Fruit fly (Drosophila melanogaster) whole organism, embryonic: ENCODE results near the gene Fbxl7.
A peak's percentile ranks its signal among the peaks of the same experiment; 100 is the strongest.

ENCODE experiments used
- Asciz ChIP-seq: fragments of 200-800 bp; sonication (Bioruptor generic); optimal IDR thresholded peaks from 2 replicates; lab custom pipeline; 2017; ENCODE audit warnings: missing biosample characterization, mild to moderate bottlenecking, missing genetic modification characterization, missing genetic modification reagents
- CG12659 ChIP-seq: fragments of 200-800 bp; sonication (Bioruptor generic); optimal IDR thresholded peaks from 3 replicates; lab custom pipeline; 2017; ENCODE audit warnings: mild to moderate bottlenecking, missing biosample characterization, missing genetic modification reagents, missing genetic modification characterization
- CG12769 ChIP-seq: fragments of 200-800 bp; sonication (Bioruptor generic); optimal IDR thresholded peaks from 2 replicates; lab custom pipeline; 2019; ENCODE audit warnings: missing biosample characterization, mild to moderate bottlenecking, missing genetic modification characterization, moderate library complexity
- CG13775 ChIP-seq: fragments of 200-800 bp; sonication (Bioruptor generic); optimal IDR thresholded peaks from 3 replicates; lab custom pipeline; 2017; ENCODE audit warnings: missing biosample characterization, mild to moderate bottlenecking, missing genetic modification characterization
- CG1529 ChIP-seq: fragments of 200-800 bp; sonication (Bioruptor generic); optimal IDR thresholded peaks from 3 replicates; lab custom pipeline; 2018; ENCODE audit warnings: missing biosample characterization, missing genetic modification characterization
- CG1603 ChIP-seq: fragments of 200-800 bp; sonication (Bioruptor generic); optimal IDR thresholded peaks from 2 replicates; lab custom pipeline; 2019; ENCODE audit warnings: missing biosample characterization, mild to moderate bottlenecking, missing genetic modification characterization, moderate library complexity
- CG16863 ChIP-seq: fragments of 200-800 bp; sonication (Bioruptor generic); optimal IDR thresholded peaks from 3 replicates; lab custom pipeline; 2016; ENCODE audit warnings: missing biosample characterization, missing genetic modification characterization
- CG18011 ChIP-seq: fragments of 200-800 bp; sonication (Bioruptor generic); optimal IDR thresholded peaks from 2 replicates; lab custom pipeline; 2017; ENCODE audit warnings: missing biosample characterization, missing genetic modification characterization, mild to moderate bottlenecking, moderate library complexity, missing genotype
- CG2129 ChIP-seq: fragments of 200-800 bp; sonication (Bioruptor generic); IDR thresholded peaks from 2 replicates; pipeline ENCODE4 v1.3.6; 2022; ENCODE audit warnings: missing biosample characterization, missing genetic modification characterization; ENCODE audit not compliant: partially characterized antibody
- CG34376 ChIP-seq: fragments of 200-800 bp; sonication (Bioruptor generic); optimal IDR thresholded peaks from 2 replicates; lab custom pipeline; 2018; ENCODE audit warnings: missing biosample characterization, mild to moderate bottlenecking, missing genetic modification characterization
- CG3847 ChIP-seq: fragments of 200-800 bp; sonication (Bioruptor generic); IDR thresholded peaks from 2 replicates; pipeline ENCODE4 v1.3.6; 2022; ENCODE audit warnings: missing biosample characterization, missing genetic modification characterization
- CG6175 ChIP-seq: fragments of 200-800 bp; sonication (Bioruptor generic); IDR thresholded peaks from 3 replicates; pipeline ENCODE4 v1.3.6; 2022; ENCODE audit warnings: missing biosample characterization, missing genetic modification characterization
- CG6813 ChIP-seq: fragments of 200-800 bp; sonication (Bioruptor generic); optimal IDR thresholded peaks from 2 replicates; lab custom pipeline; 2017; ENCODE audit warnings: missing biosample characterization, missing genetic modification characterization, mild to moderate bottlenecking, moderate library complexity, missing genetic modification reagents
- CG7271 ChIP-seq: fragments of 200-800 bp; sonication (Bioruptor generic); optimal IDR thresholded peaks from 2 replicates; lab custom pipeline; 2018; ENCODE audit warnings: missing biosample characterization, mild to moderate bottlenecking, missing genetic modification characterization, moderate library complexity
- CG7839 ChIP-seq: fragments of 200-800 bp; sonication (Bioruptor generic); optimal IDR thresholded peaks from 3 replicates; lab custom pipeline; 2018; ENCODE audit warnings: missing biosample characterization, mild to moderate bottlenecking, missing genetic modification characterization, moderate library complexity
- CG8388 ChIP-seq: fragments of 200-800 bp; sonication (Bioruptor generic); optimal IDR thresholded peaks from 2 replicates; lab custom pipeline; 2019; ENCODE audit warnings: missing biosample characterization, mild to moderate bottlenecking, missing genetic modification characterization, moderate library complexity
- CG9609 ChIP-seq: fragments of 200-800 bp; sonication (Bioruptor generic); optimal IDR thresholded peaks from 3 replicates; lab custom pipeline; 2016; ENCODE audit warnings: missing biosample characterization, missing genetic modification characterization
- CkIIα-i1 ChIP-seq: fragments of 200-800 bp; sonication (Bioruptor generic); IDR thresholded peaks from 2 replicates; pipeline ENCODE4 v1.3.6; 2022; ENCODE audit warnings: missing biosample characterization, missing genetic modification characterization
- Dbx ChIP-seq: fragments of 200-800 bp; sonication (Bioruptor generic); IDR thresholded peaks from 3 replicates; pipeline ENCODE4 v1.3.6; 2022; ENCODE audit warnings: missing biosample characterization, missing genetic modification characterization
- Dp ChIP-seq: fragments of 200-800 bp; sonication (Bioruptor generic); optimal IDR thresholded peaks from 2 replicates; lab custom pipeline; 2018; ENCODE audit warnings: missing biosample characterization, mild to moderate bottlenecking, missing genetic modification characterization, moderate library complexity
- H2.0 ChIP-seq: fragments of 200-800 bp; sonication (Bioruptor generic); IDR thresholded peaks from 2 replicates; pipeline ENCODE4 v1.3.6; 2022; ENCODE audit warnings: missing biosample characterization, missing genetic modification characterization
- HLH54F ChIP-seq: fragments of 200-800 bp; sonication (Bioruptor generic); optimal IDR thresholded peaks from 3 replicates; lab custom pipeline; 2016; ENCODE audit warnings: missing biosample characterization, missing genetic modification characterization
- Lhr ChIP-seq: fragments of 200-800 bp; sonication (Bioruptor generic); optimal IDR thresholded peaks from 3 replicates; lab custom pipeline; 2017; ENCODE audit warnings: mild to moderate bottlenecking, missing biosample characterization, missing genetic modification reagents, missing genetic modification characterization
- Mrtf ChIP-seq: fragments of 200-800 bp; sonication (Bioruptor generic); IDR thresholded peaks from 3 replicates; pipeline ENCODE4 v1.3.6; 2022; ENCODE audit warnings: missing biosample characterization, missing genetic modification characterization
- NC2α ChIP-seq: fragments of 200-800 bp; sonication (Bioruptor generic); optimal IDR thresholded peaks from 2 replicates; lab custom pipeline; 2016; ENCODE audit warnings: missing biosample characterization, missing genetic modification characterization
- PHDP ChIP-seq: fragments of 200-800 bp; sonication (Bioruptor generic); optimal IDR thresholded peaks from 3 replicates; lab custom pipeline; 2018; ENCODE audit warnings: missing biosample characterization, mild to moderate bottlenecking, missing genetic modification characterization, moderate library complexity
- Sin3A ChIP-seq: fragments of >200 bp; optimal IDR thresholded peaks from 2 replicates; lab custom pipeline; 2018
- Ssrp ChIP-seq: fragments of 200-800 bp; sonication (Bioruptor generic); optimal IDR thresholded peaks from 2 replicates; lab custom pipeline; 2018; ENCODE audit warnings: missing biosample characterization, mild to moderate bottlenecking, missing genetic modification characterization, moderate library complexity
- Vsx1 ChIP-seq: fragments of 200-800 bp; sonication (Bioruptor generic); optimal IDR thresholded peaks from 2 replicates; lab custom pipeline; 2017; ENCODE audit warnings: missing biosample characterization, mild to moderate bottlenecking, missing genetic modification characterization, missing genetic modification reagents
- bbx ChIP-seq: fragments of 200-800 bp; sonication (Bioruptor generic); IDR thresholded peaks from 2 replicates; pipeline ENCODE4 v1.3.6; 2022; ENCODE audit warnings: missing biosample characterization, missing genetic modification characterization; ENCODE audit not compliant: partially characterized antibody
- caup ChIP-seq: fragments of 200-800 bp; sonication (Bioruptor generic); optimal IDR thresholded peaks from 3 replicates; lab custom pipeline; 2017; ENCODE audit warnings: missing biosample characterization, mild to moderate bottlenecking, missing genetic modification characterization, moderate library complexity; ENCODE audit not compliant: severe bottlenecking
- crc ChIP-seq: fragments of 200-800 bp; sonication (Bioruptor generic); optimal IDR thresholded peaks from 2 replicates; lab custom pipeline; 2016; ENCODE audit warnings: missing biosample characterization, missing genetic modification characterization
- dan ChIP-seq: fragments of 200-800 bp; sonication (Bioruptor generic); IDR thresholded peaks from 2 replicates; pipeline ENCODE4 v1.3.6; 2022; ENCODE audit warnings: missing biosample characterization, missing genetic modification characterization
- danr ChIP-seq: fragments of 200-800 bp; sonication (Bioruptor generic); IDR thresholded peaks from 2 replicates; pipeline ENCODE4 v1.3.6; 2022; ENCODE audit warnings: missing biosample characterization, missing genetic modification characterization
- dimm ChIP-seq: fragments of 200-800 bp; sonication (Bioruptor generic); IDR thresholded peaks from 2 replicates; pipeline ENCODE4 v1.3.6; 2022; ENCODE audit warnings: missing biosample characterization, missing genetic modification characterization
- dpn ChIP-seq, 2 experiments: fragments of 200-800 bp; sonication (Bioruptor generic); optimal IDR thresholded peaks; 3 replicates each; lab custom pipeline; 2016; ENCODE audit warnings: missing biosample characterization in 2 of 2, missing genetic modification characterization in 2 of 2
- eyg ChIP-seq: fragments of 200-800 bp; sonication (Bioruptor generic); optimal IDR thresholded peaks from 3 replicates; lab custom pipeline; 2016; ENCODE audit warnings: missing biosample characterization, missing genetic modification characterization
- fd3F ChIP-seq: fragments of 200-800 bp; sonication (Bioruptor generic); optimal IDR thresholded peaks from 2 replicates; lab custom pipeline; 2018; ENCODE audit warnings: missing biosample characterization, mild to moderate bottlenecking, missing genetic modification characterization, moderate library complexity
- fru ChIP-seq: fragments of >200 bp; optimal IDR thresholded peaks from 2 replicates; lab custom pipeline; 2017
- gfzf ChIP-seq: fragments of 200-800 bp; sonication (Bioruptor generic); optimal IDR thresholded peaks from 2 replicates; lab custom pipeline; 2016; ENCODE audit warnings: missing biosample characterization, mild to moderate bottlenecking, missing genetic modification characterization, moderate library complexity
- grn ChIP-seq: fragments of 200-800 bp; sonication (Bioruptor generic); optimal IDR thresholded peaks from 3 replicates; lab custom pipeline; 2017; ENCODE audit warnings: missing biosample characterization, missing genetic modification characterization
- insv ChIP-seq, 2 experiments: fragments of 200-800 bp; sonication (Bioruptor generic); optimal IDR thresholded peaks; 3 replicates each; lab custom pipeline; 2016 to 2018; ENCODE audit warnings: missing biosample characterization in 2 of 2, missing genetic modification characterization in 2 of 2
- kay ChIP-seq: fragments of 200-800 bp; sonication (Bioruptor generic); optimal IDR thresholded peaks from 2 replicates; lab custom pipeline; 2016; ENCODE audit warnings: missing biosample characterization, missing genetic modification characterization
- lmd ChIP-seq: fragments of 200-800 bp; sonication (Bioruptor generic); IDR thresholded peaks from 2 replicates; pipeline ENCODE4 v1.3.6; 2022; ENCODE audit warnings: missing biosample characterization, missing genetic modification characterization
- mirr ChIP-seq: fragments of 200-800 bp; sonication (Bioruptor generic); optimal IDR thresholded peaks from 3 replicates; lab custom pipeline; 2018; ENCODE audit warnings: missing biosample characterization, mild to moderate bottlenecking, missing genetic modification characterization
- nom ChIP-seq: fragments of 200-800 bp; sonication (Bioruptor generic); optimal IDR thresholded peaks from 2 replicates; lab custom pipeline; 2017; ENCODE audit warnings: missing biosample characterization, missing genetic modification characterization, mild to moderate bottlenecking, moderate library complexity, missing genetic modification reagents
- pan ChIP-seq, 4 experiments: fragments of >200 bp in 3 of 4; fragments of 200-800 bp in 1 of 4; sonication (Bioruptor generic) in 1 of 4; optimal IDR thresholded peaks in 3 of 4; IDR thresholded peaks in 1 of 4; 2 replicates each; pipeline versions ENCODE4 v1.3.6 to Lab custom; 2017 to 2022; ENCODE audit warnings: missing biosample characterization in 2 of 4, missing genetic modification characterization in 2 of 4, mixed read lengths in 1 of 4
- pum ChIP-seq: fragments of 200-800 bp; sonication (Bioruptor generic); optimal IDR thresholded peaks from 2 replicates; lab custom pipeline; 2016; ENCODE audit warnings: missing biosample characterization, missing genetic modification characterization
- slbo ChIP-seq: fragments of 200-800 bp; sonication (Bioruptor generic); IDR thresholded peaks from 2 replicates; pipeline ENCODE4 v1.3.6; 2022; ENCODE audit warnings: missing biosample characterization, missing genetic modification characterization
- sug ChIP-seq: fragments of 200-800 bp; optimal IDR thresholded peaks from 2 replicates; lab custom pipeline; 2019; ENCODE audit warnings: missing biosample characterization, mild to moderate bottlenecking, missing genetic modification characterization, moderate library complexity

Fbxl7 gene

dm6 chr3R:15933609-15934232 is 13.0 kb downstream of the Fbxl7 start, which contains the start of the genes CG5478 and blp (continued):
- no peak for TF ChIP-seq Dbx (GFP tag; lab: Robert Waterston, UW)
- TF ChIP-seq CG18011 (GFP tag; lab: Kevin White, UChicago) = no peak
- no peak for TF ChIP-seq CG9609
- TF ChIP-seq danr = no peak
- no peak for TF ChIP-seq CG7271 (tag; lab: Kevin White, UChicago)
- TF ChIP-seq sug = peak; percentile 14
- no peak for TF ChIP-seq CG8388
- TF ChIP-seq dimm (GFP tag; lab: Robert Waterston, UW) = no peak
- TF ChIP-seq Sin3A (lab: Kevin White, UChicago) = no peak
- TF ChIP-seq CG1529 = no peak
- no peak for TF ChIP-seq gfzf (GFP tag; lab: Kevin White, UChicago)
- TF ChIP-seq lmd (GFP tag; lab: Robert Waterston, UW) = no peak
- peak; percentile 31 for TF ChIP-seq CG1603 (tag; lab: Kevin White, UChicago)
- TF ChIP-seq CG6175 = no peak
- TF ChIP-seq fd3F (GFP tag; lab: Kevin White, UChicago) = no peak
- no peak for TF ChIP-seq CG6813 (GFP tag; lab: Kevin White, UChicago)
- no peak for TF ChIP-seq Asciz (GFP tag; lab: Kevin White, UChicago)
- TF ChIP-seq pan (optimal IDR thresholded peaks at IDR 0.05; lab: Kevin White, UChicago) = no peak
- TF ChIP-seq pan (GFP tag; optimal IDR thresholded peaks at IDR 0.05 in 1 of 2, IDR thresholded peaks at IDR 0.05 in 1 of 2) = no peak
- no peak for TF ChIP-seq fru
- no peak for TF ChIP-seq caup (GFP tag; lab: Kevin White, UChicago)
- TF ChIP-seq CG12769 (tag; lab: Kevin White, UChicago) = peak; percentile 19
- no peak for TF ChIP-seq dpn (GFP tag; optimal IDR thresholded peaks at IDR 0.05; lab: Kevin White, UChicago)
- TF ChIP-seq Mrtf = no peak
- TF ChIP-seq CG3847 = no peak
- no peak for TF ChIP-seq mirr
- no peak for TF ChIP-seq NC2α (GFP tag; lab: Kevin White, UChicago)
- no peak for TF ChIP-seq CG7839 (tag; lab: Kevin White, UChicago)
- no peak for TF ChIP-seq CG13775 (GFP tag; lab: Kevin White, UChicago)
- TF ChIP-seq dan (GFP tag; lab: Robert Waterston, UW) = no peak
- TF ChIP-seq CG2129 = peak; percentile 69
- no peak for TF ChIP-seq Ssrp (tag; lab: Kevin White, UChicago)
- peak; percentile 7 for TF ChIP-seq PHDP (tag; lab: Kevin White, UChicago)
- no peak for TF ChIP-seq CG34376 (GFP tag; lab: Kevin White, UChicago)
- peak; percentile 92 for TF ChIP-seq bbx (GFP tag; lab: Robert Waterston, UW)
- TF ChIP-seq grn (GFP tag; lab: Kevin White, UChicago) = no peak
- TF ChIP-seq nom = no peak
- no peak for TF ChIP-seq HLH54F
- no peak for TF ChIP-seq insv (GFP tag; optimal IDR thresholded peaks at IDR 0.05; lab: Kevin White, UChicago)
- peak; percentile 88 for TF ChIP-seq Dp (GFP tag; lab: Kevin White, UChicago)
- no peak for TF ChIP-seq crc (GFP tag; lab: Kevin White, UChicago)
- TF ChIP-seq kay (GFP tag; lab: Kevin White, UChicago) = no peak
- no peak for TF ChIP-seq pum
- TF ChIP-seq Vsx1 = no peak
- no peak for TF ChIP-seq slbo (GFP tag; lab: Robert Waterston, UW)
- TF ChIP-seq H2.0 (GFP tag; lab: Robert Waterston, UW) = no peak
- no peak for TF ChIP-seq CG12659 (GFP tag; lab: Kevin White, UChicago)
- TF ChIP-seq eyg = no peak
- no peak for TF ChIP-seq Lhr (GFP tag; lab: Kevin White, UChicago)
- no peak for TF ChIP-seq CkIIα-i1 (GFP tag; lab: Robert Waterston, UW)
- no peak for TF ChIP-seq CG16863 (GFP tag; lab: Kevin White, UChicago)
